Fruit fly (Drosophila melanogaster) whole organism, embryonic: ENCODE results near the gene Scox.
A peak's percentile ranks its signal among the peaks of the same experiment; 100 is the strongest.

Experiments
- Abd-B ChIP-seq: fragments of 200-800 bp; sonication (Bioruptor generic); optimal IDR thresholded peaks from 2 replicates; lab custom pipeline; 2018; ENCODE audit warnings: missing biosample characterization, mild to moderate bottlenecking, missing genetic modification characterization, moderate library complexity
- CG10274 ChIP-seq: fragments of 200-800 bp; sonication (Bioruptor generic); optimal IDR thresholded peaks from 3 replicates; lab custom pipeline; 2017; ENCODE audit warnings: missing biosample characterization, mild to moderate bottlenecking, missing genetic modification characterization
- CG11504 ChIP-seq: fragments of 200-800 bp; sonication (Bioruptor generic); optimal IDR thresholded peaks from 3 replicates; lab custom pipeline; 2019; ENCODE audit warnings: missing biosample characterization, mild to moderate bottlenecking, missing genetic modification characterization, moderate library complexity
- CG4854 ChIP-seq: fragments of 200-800 bp; sonication (Bioruptor generic); optimal IDR thresholded peaks from 2 replicates; lab custom pipeline; 2016; ENCODE audit warnings: missing biosample characterization, missing genetic modification characterization, inconsistent platforms
- Gsc ChIP-seq: fragments of 200-800 bp; sonication (Bioruptor generic); IDR thresholded peaks from 2 replicates; pipeline ENCODE4 v1.3.6; 2022; ENCODE audit warnings: missing biosample characterization, missing genetic modification characterization
- TFAM ChIP-seq: fragments of 200-800 bp; sonication (Bioruptor generic); optimal IDR thresholded peaks from 2 replicates; lab custom pipeline; 2017; ENCODE audit warnings: missing biosample characterization, missing genetic modification characterization, inconsistent platforms
- ash1 ChIP-seq: fragments of 200-800 bp; sonication (Bioruptor generic); optimal IDR thresholded peaks from 2 replicates; lab custom pipeline; 2018; ENCODE audit warnings: missing biosample characterization, mild to moderate bottlenecking, missing genetic modification characterization
- cato ChIP-seq: fragments of 200-800 bp; sonication (Bioruptor generic); optimal IDR thresholded peaks from 2 replicates; lab custom pipeline; 2016; ENCODE audit warnings: missing biosample characterization, missing genetic modification characterization, borderline replicate concordance
- h ChIP-seq: fragments of >200 bp; optimal IDR thresholded peaks from 2 replicates; lab custom pipeline; 2017
- kah ChIP-seq: fragments of 200-800 bp; sonication (Bioruptor generic); optimal IDR thresholded peaks from 2 replicates; lab custom pipeline; 2018; ENCODE audit warnings: missing biosample characterization, mild to moderate bottlenecking, missing genetic modification characterization
- nom ChIP-seq: fragments of 200-800 bp; sonication (Bioruptor generic); optimal IDR thresholded peaks from 2 replicates; lab custom pipeline; 2017; ENCODE audit warnings: missing biosample characterization, missing genetic modification characterization, mild to moderate bottlenecking, moderate library complexity, missing genetic modification reagents

dm6 chr2L:4945300-4945699 is 23.4 kb downstream of the Scox start, which contains the start of the genes mRpL24 and betaggt-I:
- TF ChIP-seq h = no peak
- TF ChIP-seq nom = peak; percentile 88
- TF ChIP-seq CG11504 (tag; lab: Kevin White, UChicago) = peak; percentile 95
- TF ChIP-seq CG10274 (GFP tag; lab: Kevin White, UChicago) = peak; percentile 71
- TF ChIP-seq kah (GFP tag; lab: Kevin White, UChicago) = peak; percentile 80
- TF ChIP-seq Abd-B (GFP tag; lab: Kevin White, UChicago) = peak; percentile 96
- peak; percentile 25 for TF ChIP-seq ash1 (GFP tag; lab: Kevin White, UChicago)
- TF ChIP-seq CG4854 (GFP tag; lab: Kevin White, UChicago) = peak; percentile 87
- peak; percentile 89 for TF ChIP-seq cato
- peak; percentile 53 for TF ChIP-seq TFAM
- peak; percentile 84 for TF ChIP-seq Gsc
